Worm (Caenorhabditis elegans): Measurements from ENCODE around the gene F58F12.12.

ce11 chrII:6379038-6379563 is 1.9 kb upstream of the F58F12.12 start:
- TF ChIP-seq ceh-16 (tag; optimal IDR thresholded peaks at IDR 0.05), result no peak
- peak; percentile 44 for TF ChIP-seq nhr-23 (tag; optimal IDR thresholded peaks at IDR 0.05)
- no peak for TF ChIP-seq lin-15B (tag; optimal IDR thresholded peaks at IDR 0.05)
- TF ChIP-seq skn-1 (tag; optimal IDR thresholded peaks at IDR 0.05), result no peak
- TF ChIP-seq ama-1 (optimal IDR thresholded peaks at IDR 0.05), result no peak
- no peak for TF ChIP-seq snpc-4 (tag; optimal IDR thresholded peaks at IDR 0.05)
- no peak for TF ChIP-seq tbx-2 (tag; optimal IDR thresholded peaks at IDR 0.05)
- TF ChIP-seq nhr-237 (tag; optimal IDR thresholded peaks at IDR 0.05), result no peak
- no peak for TF ChIP-seq unc-39 (tag; optimal IDR thresholded peaks at IDR 0.05)
